Worm (Caenorhabditis elegans) whole organism, young adult: Measurements from ENCODE around the gene col-183.

Experiments used
- B0019.2 ChIP-seq: fragments of 200-800 bp; sonication (Bioruptor generic); conservative IDR thresholded peaks from 2 replicates; pipeline ENCODE4 v1.3.6; 2022; ENCODE audit warnings: missing genetic modification reagents, missing genetic modification characterization, missing compliant biosample characterization
- F57A8.1 ChIP-seq: fragments of 200-800 bp; sonication (Bioruptor generic); optimal IDR thresholded peaks from 2 replicates; lab custom pipeline; 2018; ENCODE audit warnings: mild to moderate bottlenecking, missing genetic modification characterization, moderate library complexity, missing compliant biosample characterization
- attf-6 ChIP-seq: fragments of 200-800 bp; sonication (Bioruptor generic); IDR thresholded peaks from 2 replicates; pipeline ENCODE4 v1.3.6; 2022; ENCODE audit warnings: missing genetic modification reagents, missing genetic modification characterization, missing compliant biosample characterization
- lin-54 ChIP-seq: fragments of 200-800 bp; sonication (Bioruptor generic); optimal IDR thresholded peaks from 2 replicates; lab custom pipeline; 2018; ENCODE audit warnings: mild to moderate bottlenecking, missing genetic modification characterization, missing compliant biosample characterization
- madf-6 ChIP-seq: fragments of 200-800 bp; sonication (Bioruptor generic); IDR thresholded peaks from 2 replicates; pipeline ENCODE4 v1.3.6; 2022; ENCODE audit warnings: missing genetic modification reagents, missing genetic modification characterization, missing compliant biosample characterization
- mcd-1 ChIP-seq: fragments of 200-800 bp; sonication (Bioruptor generic); IDR thresholded peaks from 2 replicates; pipeline ENCODE4 v1.3.6; 2022; ENCODE audit warnings: missing genetic modification reagents, missing genetic modification characterization, missing compliant biosample characterization
- tlf-1 ChIP-seq: fragments of 200-800 bp; sonication (Bioruptor generic); optimal IDR thresholded peaks from 2 replicates; lab custom pipeline; 2018; ENCODE audit warnings: mild to moderate bottlenecking, missing genetic modification characterization, missing compliant biosample characterization
- ztf-22 ChIP-seq: fragments of 200-800 bp; sonication (Bioruptor generic); optimal IDR thresholded peaks from 2 replicates; lab custom pipeline; 2018; ENCODE audit warnings: mild to moderate bottlenecking, missing genetic modification characterization, moderate library complexity, missing compliant biosample characterization

DNA sequence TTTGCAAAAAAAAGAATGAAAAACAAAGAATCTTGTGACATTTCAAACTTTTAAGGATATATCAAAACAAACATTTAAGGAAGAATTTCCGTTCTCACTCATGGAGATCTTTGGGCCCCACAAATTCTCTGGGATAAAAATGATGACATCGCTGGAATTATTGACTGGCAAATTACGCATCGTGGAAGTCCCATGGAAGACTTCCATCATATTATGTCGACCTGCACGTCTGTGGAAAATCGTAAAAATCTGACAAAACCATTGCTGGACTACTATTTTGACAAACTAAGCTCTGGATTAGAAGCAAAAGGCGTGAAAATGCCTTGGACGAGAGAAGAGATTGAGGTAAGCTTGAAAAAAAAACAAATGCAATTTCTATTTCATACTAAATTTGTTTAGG lies 50.1 kb downstream of the col-183 start:
- no peak for TF ChIP-seq B0019.2
- TF ChIP-seq F57A8.1 (GFP tag; lab: Kevin White, UChicago), result no peak
- no peak for TF ChIP-seq madf-6 (GFP tag; lab: Robert Waterston, UW)
- TF ChIP-seq lin-54 (GFP tag; lab: Kevin White, UChicago), result no peak
- TF ChIP-seq mcd-1 (GFP tag; lab: Robert Waterston, UW), result no peak
- TF ChIP-seq tlf-1, result no peak
- no peak for TF ChIP-seq ztf-22
- TF ChIP-seq attf-6 (GFP tag; lab: Robert Waterston, UW), result no peak
